Worm (Caenorhabditis elegans) whole organism, young adult: ENCODE data around the gene pdhb-1.

Experiments
- B0336.3 ChIP-seq: fragments of 200-800 bp; sonication (Bioruptor generic); IDR thresholded peaks from 2 replicates; pipeline ENCODE4 v1.3.6; 2022; ENCODE audit warnings: missing genetic modification characterization, missing compliant biosample characterization
- ama-1 ChIP-seq, 3 experiments: fragments of 150-350 bp in 1 of 3; sonication (generic microtip) in 2 of 3; optimal IDR thresholded peaks; 2 replicates each; lab custom pipeline; 2014 to 2018; ENCODE audit warnings: missing biosample characterization in 2 of 3, missing genetic modification characterization in 2 of 3, missing genetic modification reagents in 2 of 3
- unc-62 ChIP-seq: fragments of 150-350 bp; optimal IDR thresholded peaks from 2 replicates; lab custom pipeline; 2014; ENCODE audit warnings: missing biosample characterization, missing genetic modification reagents, missing genetic modification characterization

DNA sequence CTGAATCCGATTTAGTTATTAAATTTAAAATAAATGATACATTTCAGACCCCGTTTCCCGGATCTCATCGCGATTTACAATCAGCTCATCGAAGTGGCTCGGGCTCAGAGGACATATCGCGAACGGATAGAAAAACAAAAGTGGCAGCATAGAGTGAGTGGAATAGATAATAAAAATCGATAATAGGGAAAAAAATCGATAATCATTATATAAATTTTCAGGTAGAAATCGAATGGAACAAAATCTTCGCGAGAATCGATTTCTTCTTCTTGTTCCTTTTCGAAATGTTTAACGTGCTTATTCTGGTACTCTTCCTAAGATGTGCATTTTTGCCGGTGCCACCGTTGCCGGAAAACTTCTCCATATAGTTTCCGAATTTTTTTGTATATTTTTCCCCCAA, 19.3 kb downstream of the pdhb-1 start:
- TF ChIP-seq ama-1 (optimal IDR thresholded peaks at IDR 0.05; lab: Kevin White, UChicago) (no peak), ama-1 (GFP tag; optimal IDR thresholded peaks at IDR 0.05; lab: Kevin White, UChicago) (no peak), B0336.3 (no peak), unc-62 (GFP tag; lab: Kevin White, UChicago) (no peak)
